Fruit fly (Drosophila melanogaster) whole organism, embryonic: Measurements from ENCODE around the gene CG6766.

Experiments
- Antp ChIP-seq: fragments of 200-800 bp; sonication (Bioruptor generic); optimal IDR thresholded peaks from 3 replicates; lab custom pipeline; 2016; ENCODE audit warnings: missing biosample characterization, missing genetic modification characterization
- CG10979 ChIP-seq: fragments of 200-800 bp; sonication (Bioruptor generic); optimal IDR thresholded peaks from 2 replicates; lab custom pipeline; 2018; ENCODE audit warnings: missing biosample characterization, mild to moderate bottlenecking, missing genetic modification characterization, moderate library complexity
- CG12942 ChIP-seq: fragments of 200-800 bp; sonication (Bioruptor generic); optimal IDR thresholded peaks from 3 replicates; lab custom pipeline; 2016; ENCODE audit warnings: missing biosample characterization, missing genetic modification characterization
- CG13123 ChIP-seq: fragments of 200-800 bp; sonication (Bioruptor generic); optimal IDR thresholded peaks from 2 replicates; lab custom pipeline; 2016; ENCODE audit warnings: missing biosample characterization, missing genetic modification characterization
- CG14710 ChIP-seq: fragments of 200-800 bp; sonication (Bioruptor generic); optimal IDR thresholded peaks from 3 replicates; lab custom pipeline; 2019; ENCODE audit warnings: missing biosample characterization, mild to moderate bottlenecking, missing genetic modification characterization, moderate library complexity
- CG15479 ChIP-seq: fragments of 200-800 bp; sonication (Bioruptor generic); optimal IDR thresholded peaks from 3 replicates; lab custom pipeline; 2019; ENCODE audit warnings: missing biosample characterization, mild to moderate bottlenecking, missing genetic modification characterization, moderate library complexity
- CG17612 ChIP-seq: fragments of 200-800 bp; sonication (Bioruptor generic); IDR thresholded peaks from 2 replicates; pipeline ENCODE4 v1.3.6; 2022; ENCODE audit warnings: missing biosample characterization, missing genetic modification characterization
- CG18262 ChIP-seq: fragments of 200-800 bp; optimal IDR thresholded peaks from 3 replicates; lab custom pipeline; 2019; ENCODE audit warnings: missing biosample characterization, mild to moderate bottlenecking, missing genetic modification characterization, moderate library complexity
- CG2199 ChIP-seq: fragments of 200-800 bp; sonication (Bioruptor generic); IDR thresholded peaks from 3 replicates; pipeline ENCODE4 v1.3.6; 2022; ENCODE audit warnings: missing biosample characterization, missing genetic modification characterization
- CG2712 ChIP-seq: fragments of 200-800 bp; optimal IDR thresholded peaks from 3 replicates; lab custom pipeline; 2019; ENCODE audit warnings: missing biosample characterization, mild to moderate bottlenecking, missing genetic modification characterization, moderate library complexity
- CG33557 ChIP-seq: fragments of 200-800 bp; sonication (Bioruptor generic); optimal IDR thresholded peaks from 2 replicates; lab custom pipeline; 2019; ENCODE audit warnings: missing biosample characterization, mild to moderate bottlenecking, missing genetic modification characterization, moderate library complexity
- CG7556 ChIP-seq: fragments of 200-800 bp; sonication (Bioruptor generic); optimal IDR thresholded peaks from 2 replicates; lab custom pipeline; 2017; ENCODE audit warnings: missing biosample characterization, mild to moderate bottlenecking, missing genetic modification characterization
- CG7963 ChIP-seq: fragments of 200-800 bp; sonication (Bioruptor generic); IDR thresholded peaks from 3 replicates; pipeline ENCODE4 v1.3.6; 2022; ENCODE audit warnings: missing biosample characterization, missing genetic modification characterization; ENCODE audit not compliant: partially characterized antibody
- CG9727 ChIP-seq: fragments of 200-800 bp; sonication (Bioruptor generic); optimal IDR thresholded peaks from 3 replicates; lab custom pipeline; 2017; ENCODE audit warnings: missing biosample characterization, mild to moderate bottlenecking, missing genetic modification characterization
- CTCF ChIP-seq: fragments of 200-800 bp; sonication (Bioruptor generic); optimal IDR thresholded peaks from 2 replicates; lab custom pipeline; 2017; ENCODE audit warnings: missing biosample characterization, mild to moderate bottlenecking, missing genetic modification characterization, moderate library complexity
- D ChIP-seq, 2 experiments: fragments of 200-800 bp in 1 of 2; fragments of >200 bp in 1 of 2; sonication (Bioruptor generic) in 1 of 2; optimal IDR thresholded peaks; 2 replicates in 1 of 2; 3 replicates in 1 of 2; lab custom pipeline; 2017; ENCODE audit warnings: mild to moderate bottlenecking in 1 of 2, missing biosample characterization in 1 of 2, missing genetic modification characterization in 1 of 2, missing genetic modification reagents in 1 of 2
- Eip74EF ChIP-seq, 2 experiments: fragments of 200-800 bp in 1 of 2; fragments of >200 bp in 1 of 2; sonication (Bioruptor generic) in 1 of 2; optimal IDR thresholded peaks; 2 replicates each; lab custom pipeline; 2017 to 2019; ENCODE audit warnings: missing biosample characterization in 2 of 2, missing genetic modification characterization in 2 of 2, mild to moderate bottlenecking in 1 of 2, moderate library complexity in 1 of 2
- Ets65A ChIP-seq: fragments of 200-800 bp; sonication (Bioruptor generic); peaks from one replicate; lab custom pipeline; 2016; ENCODE audit warnings: missing biosample characterization, missing genetic modification characterization
- Fer1 ChIP-seq: fragments of 200-800 bp; sonication (Bioruptor generic); optimal IDR thresholded peaks from 2 replicates; lab custom pipeline; 2017; ENCODE audit warnings: missing biosample characterization, mild to moderate bottlenecking, missing genetic modification characterization
- Hand ChIP-seq: fragments of 200-800 bp; sonication (Bioruptor generic); optimal IDR thresholded peaks from 2 replicates; lab custom pipeline; 2017; ENCODE audit warnings: mild to moderate bottlenecking, missing biosample characterization, missing genetic modification reagents, missing genetic modification characterization
- Hr39 ChIP-seq: fragments of >200 bp; optimal IDR thresholded peaks from 2 replicates; lab custom pipeline; 2017
- Kr ChIP-seq: fragments of 200-800 bp; sonication (Bioruptor generic); optimal IDR thresholded peaks from 2 replicates; lab custom pipeline; 2017; ENCODE audit warnings: missing biosample characterization, mild to moderate bottlenecking, missing genetic modification characterization
- Med ChIP-seq: fragments of 200-800 bp; sonication (Bioruptor generic); peaks from one replicate; lab custom pipeline; 2016; ENCODE audit warnings: missing biosample characterization, missing genetic modification characterization, mild to moderate bottlenecking, inconsistent platforms, moderate library complexity
- Mrtf ChIP-seq: fragments of 200-800 bp; sonication (Bioruptor generic); IDR thresholded peaks from 3 replicates; pipeline ENCODE4 v1.3.6; 2022; ENCODE audit warnings: missing biosample characterization, missing genetic modification characterization
- Ptx1 ChIP-seq: fragments of 200-800 bp; sonication (Bioruptor generic); IDR thresholded peaks from 2 replicates; pipeline ENCODE4 v1.3.6; 2022; ENCODE audit warnings: missing biosample characterization, missing genetic modification characterization
- Sox102F ChIP-seq: fragments of 200-800 bp; sonication (Bioruptor generic); optimal IDR thresholded peaks from 2 replicates; lab custom pipeline; 2018; ENCODE audit warnings: missing biosample characterization, mild to moderate bottlenecking, missing genetic modification characterization, moderate library complexity
- Xrp1 ChIP-seq: fragments of 200-800 bp; sonication (Bioruptor generic); IDR thresholded peaks from 2 replicates; pipeline ENCODE4 v1.3.6; 2022; ENCODE audit warnings: missing biosample characterization, missing genetic modification characterization
- abd-A ChIP-seq: fragments of 200-800 bp; sonication (Bioruptor generic); optimal IDR thresholded peaks from 3 replicates; lab custom pipeline; 2019; ENCODE audit warnings: missing biosample characterization, mild to moderate bottlenecking, missing genetic modification characterization, moderate library complexity
- ac ChIP-seq: fragments of 200-800 bp; sonication (Bioruptor generic); optimal IDR thresholded peaks from 3 replicates; lab custom pipeline; 2017; ENCODE audit warnings: missing biosample characterization, mild to moderate bottlenecking, missing genetic modification characterization
- bab2 ChIP-seq: fragments of 200-800 bp; sonication (Bioruptor generic); optimal IDR thresholded peaks from 2 replicates; lab custom pipeline; 2016; ENCODE audit warnings: missing biosample characterization, missing genetic modification characterization
- bbx ChIP-seq: fragments of 200-800 bp; sonication (Bioruptor generic); IDR thresholded peaks from 2 replicates; pipeline ENCODE4 v1.3.6; 2022; ENCODE audit warnings: missing biosample characterization, missing genetic modification characterization; ENCODE audit not compliant: partially characterized antibody
- chinmo ChIP-seq: fragments of 200-800 bp; sonication (Bioruptor generic); IDR thresholded peaks from 4 replicates; pipeline ENCODE4 v1.3.6; 2022; ENCODE audit warnings: missing biosample characterization, missing genetic modification characterization; ENCODE audit not compliant: partially characterized antibody
- chm ChIP-seq: fragments of 200-800 bp; sonication (Bioruptor generic); IDR thresholded peaks from 2 replicates; pipeline ENCODE4 v1.3.6; 2022; ENCODE audit warnings: missing biosample characterization, missing genetic modification characterization
- ci ChIP-seq: fragments of 200-800 bp; sonication (Bioruptor generic); IDR thresholded peaks from 3 replicates; pipeline ENCODE4 v1.3.6; 2022; ENCODE audit warnings: missing biosample characterization, missing genetic modification characterization
- crol ChIP-seq: fragments of 200-800 bp; sonication (Bioruptor generic); IDR thresholded peaks from 2 replicates; pipeline ENCODE4 v1.3.6; 2022; ENCODE audit warnings: missing biosample characterization, missing genetic modification characterization
- dpn ChIP-seq, 2 experiments: fragments of 200-800 bp; sonication (Bioruptor generic); optimal IDR thresholded peaks; 3 replicates each; lab custom pipeline; 2016; ENCODE audit warnings: missing biosample characterization in 2 of 2, missing genetic modification characterization in 2 of 2
- gsb-n ChIP-seq: fragments of 200-800 bp; sonication (Bioruptor generic); optimal IDR thresholded peaks from 3 replicates; lab custom pipeline; 2018; ENCODE audit warnings: missing biosample characterization, mild to moderate bottlenecking, missing genetic modification characterization
- lab ChIP-seq: fragments of 200-800 bp; sonication (Bioruptor generic); optimal IDR thresholded peaks from 3 replicates; lab custom pipeline; 2017; ENCODE audit warnings: missing biosample characterization, missing genetic modification characterization, mild to moderate bottlenecking, moderate library complexity, missing genetic modification reagents
- lbe ChIP-seq: fragments of 200-800 bp; sonication (Bioruptor generic); optimal IDR thresholded peaks from 2 replicates; lab custom pipeline; 2016; ENCODE audit warnings: missing biosample characterization, mild to moderate bottlenecking, missing genetic modification characterization
- lmd ChIP-seq: fragments of 200-800 bp; sonication (Bioruptor generic); IDR thresholded peaks from 2 replicates; pipeline ENCODE4 v1.3.6; 2022; ENCODE audit warnings: missing biosample characterization, missing genetic modification characterization
- nom ChIP-seq: fragments of 200-800 bp; sonication (Bioruptor generic); optimal IDR thresholded peaks from 2 replicates; lab custom pipeline; 2017; ENCODE audit warnings: missing biosample characterization, missing genetic modification characterization, mild to moderate bottlenecking, moderate library complexity, missing genetic modification reagents
- phol ChIP-seq: fragments of 200-800 bp; sonication (Bioruptor generic); optimal IDR thresholded peaks from 3 replicates; lab custom pipeline; 2018; ENCODE audit warnings: missing biosample characterization, mild to moderate bottlenecking, missing genetic modification characterization, moderate library complexity
- prd ChIP-seq, 3 experiments: fragments of >200 bp in 2 of 3; fragments of 200-800 bp in 1 of 3; sonication (Bioruptor generic) in 1 of 3; optimal IDR thresholded peaks in 2 of 3; IDR thresholded peaks in 1 of 3; 2 replicates in 2 of 3; 3 replicates in 1 of 3; pipeline versions ENCODE4 v1.3.6 to Lab custom; 2017 to 2022; ENCODE audit warnings: missing biosample characterization in 1 of 3, missing genetic modification characterization in 1 of 3
- rib ChIP-seq: fragments of 200-800 bp; sonication (Bioruptor generic); IDR thresholded peaks from 2 replicates; pipeline ENCODE4 v1.3.6; 2022; ENCODE audit warnings: missing biosample characterization, missing genetic modification characterization
- sens ChIP-seq: fragments of 200-800 bp; sonication (Bioruptor generic); peaks from one replicate; lab custom pipeline; 2016; ENCODE audit warnings: missing biosample characterization, missing genetic modification characterization
- sisA ChIP-seq: fragments of 200-800 bp; sonication (Bioruptor generic); IDR thresholded peaks from 2 replicates; pipeline ENCODE4 v1.3.6; 2022; ENCODE audit warnings: missing biosample characterization, missing genetic modification characterization
- wdn ChIP-seq: fragments of 200-800 bp; sonication (Bioruptor generic); IDR thresholded peaks from 2 replicates; pipeline ENCODE4 v1.3.6; 2022; ENCODE audit warnings: missing biosample characterization, missing genetic modification characterization

CG6766 gene

DNA sequence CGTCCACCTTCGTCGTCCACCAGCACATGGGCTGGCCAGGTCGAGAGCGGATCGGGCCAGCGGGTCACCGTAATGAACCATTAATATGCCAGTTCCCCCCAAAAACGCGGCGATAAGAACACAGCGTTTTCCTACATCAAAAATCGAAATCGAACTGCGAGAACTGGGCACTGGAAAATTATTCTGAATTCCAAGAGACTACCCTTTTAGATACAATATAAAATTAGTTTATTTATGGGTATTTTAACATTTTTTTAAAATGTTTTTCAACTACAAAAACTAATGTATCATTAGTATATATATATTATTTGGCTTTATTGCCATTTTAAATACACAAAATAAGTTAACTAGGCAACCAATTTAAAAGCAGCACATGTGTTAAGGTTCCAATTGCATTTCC is 38.2 kb upstream of the CG6766 start:
- TF ChIP-seq bbx (GFP tag; lab: Robert Waterston, UW) (no peak), lmd (peak; percentile 25; the same call in 1 of the 2 replicates), CG2712 (tag; lab: Kevin White, UChicago) (peak; percentile 4), CG18262 (tag; lab: Kevin White, UChicago) (peak; percentile 33), rib (GFP tag; lab: Robert Waterston, UW) (no peak), sens (peak; percentile 56), CG17612 (GFP tag; lab: Robert Waterston, UW) (no peak), Ets65A (GFP tag; lab: Kevin White, UChicago) (peak; percentile 93), lbe (GFP tag; lab: Kevin White, UChicago) (no peak), CG7963 (GFP tag; lab: Robert Waterston, UW) (no peak), Hand (no peak), Ptx1 (peak; percentile 45)
- TF ChIP-seq, all 482 proteins: peak for 6

DNA sequence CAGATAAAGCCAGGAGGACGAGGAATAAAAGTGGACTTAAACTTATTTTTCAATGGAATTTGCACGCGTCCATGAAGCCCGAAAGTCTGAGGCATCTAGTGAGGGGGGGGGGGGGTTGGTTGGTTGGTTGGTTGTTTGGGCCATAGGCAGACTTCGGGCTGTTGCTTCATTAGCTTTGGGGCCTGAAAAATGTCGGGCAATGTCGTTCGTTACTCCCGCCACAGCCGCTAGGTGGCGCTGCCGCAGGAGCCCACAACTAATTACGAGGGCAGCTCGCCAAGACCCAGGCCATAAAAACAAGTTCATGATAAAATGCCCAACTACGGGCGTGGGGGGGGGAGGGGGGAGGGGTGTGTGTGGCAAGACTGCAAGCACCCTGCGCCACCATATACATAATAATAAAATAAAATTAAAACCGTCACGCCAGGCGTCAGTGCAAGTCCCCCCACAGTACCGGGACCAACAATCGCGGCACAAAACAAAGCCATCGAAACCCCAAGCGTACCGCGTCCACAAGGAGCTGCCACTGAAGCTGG is 37.7 kb upstream of the CG6766 start:
- TF ChIP-seq CG7556 (GFP tag; lab: Kevin White, UChicago): no peak
- peak; percentile 26 for TF ChIP-seq Med (GFP tag; lab: Kevin White, UChicago)
- no peak for TF ChIP-seq Antp
- peak; percentile 82 for TF ChIP-seq CTCF
- 0 out of 3 replicates have a peak, but pooled peaks have one; percentile 22 for TF ChIP-seq CG2199 (GFP tag; lab: Robert Waterston, UW)
- no peak for TF ChIP-seq D (optimal IDR thresholded peaks at IDR 0.05; lab: Kevin White, UChicago)
- TF ChIP-seq D (GFP tag; optimal IDR thresholded peaks at IDR 0.05; lab: Kevin White, UChicago): no peak
- 0 out of 4 replicates have a peak, but pooled peaks have one; percentile 9 for TF ChIP-seq chinmo (GFP tag; lab: Robert Waterston, UW)
- TF ChIP-seq prd (optimal IDR thresholded peaks at IDR 0.05; lab: Kevin White, UChicago): no peak
- peak; percentile 30; the same call in 1 of the 3 replicates for TF ChIP-seq prd (GFP tag; IDR thresholded peaks at IDR 0.05; lab: Robert Waterston, UW)
- TF ChIP-seq Hr39 (lab: Kevin White, UChicago): peak; percentile 60
- 0 out of 3 replicates have a peak, but pooled peaks have one; percentile 33 for TF ChIP-seq Mrtf (GFP tag; lab: Robert Waterston, UW)
- TF ChIP-seq crol (GFP tag; lab: Robert Waterston, UW): peak; percentile 58

DNA sequence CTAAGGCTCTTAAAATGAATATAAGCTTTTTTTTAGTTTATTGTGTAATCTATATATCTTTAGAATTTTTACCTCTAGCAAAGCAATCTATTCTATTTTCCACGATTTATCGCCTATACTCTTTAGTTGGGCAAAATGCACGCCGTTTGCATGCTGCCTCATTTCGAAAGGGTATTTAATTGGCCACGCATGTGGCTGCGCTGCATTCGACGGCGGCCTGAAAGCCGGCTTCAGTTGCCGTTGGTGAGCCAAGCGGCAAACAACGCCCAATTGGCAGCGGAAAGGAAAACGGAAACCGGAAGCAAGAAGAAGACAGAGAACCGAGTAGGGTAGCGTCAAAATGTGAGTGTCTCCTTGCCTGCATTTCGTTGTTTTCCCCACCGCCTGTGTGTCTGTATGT is 35.4 kb upstream of the CG6766 start, which contains the start of gene CG14947:
Gene CG14947, plus strand, starts transcription at position 251 of the 400 bp plus-strand sequence.
- TF ChIP-seq CG33557 (GFP tag; lab: Kevin White, UChicago) (peak; percentile 10), phol (tag; lab: Kevin White, UChicago) (peak; percentile 9), CG14710 (tag; lab: Kevin White, UChicago) (no peak), nom (GFP tag; lab: Kevin White, UChicago) (peak; percentile 38), CG12942 (GFP tag; lab: Kevin White, UChicago) (no peak), sens (peak; percentile 75), dpn (GFP tag; optimal IDR thresholded peaks at IDR 0.05; lab: Kevin White, UChicago) (no peak), CG13123 (no peak), Xrp1 (GFP tag; lab: Robert Waterston, UW) (0 out of 2 replicates have a peak, but pooled peaks have one; percentile 31), CG9727 (GFP tag; lab: Kevin White, UChicago) (peak; percentile 29), Fer1 (GFP tag; lab: Kevin White, UChicago) (no peak), ci (GFP tag; lab: Robert Waterston, UW) (peak; percentile 72), sisA (GFP tag; lab: Robert Waterston, UW) (no peak), gsb-n (tag; lab: Kevin White, UChicago) (peak; percentile 27), CG15479 (GFP tag; lab: Kevin White, UChicago) (peak; percentile 39), chm (GFP tag; lab: Robert Waterston, UW) (0 out of 2 replicates have a peak, but pooled peaks have one; percentile 40), wdn (GFP tag; lab: Robert Waterston, UW) (no peak), Sox102F (GFP tag; lab: Kevin White, UChicago) (peak; percentile 20), bab2 (no peak), ac (peak; percentile 32), Eip74EF (GFP tag; optimal IDR thresholded peaks at IDR 0.05; lab: Kevin White, UChicago) (no peak), CG10979 (tag; lab: Kevin White, UChicago) (peak; percentile 23), lab (GFP tag; lab: Kevin White, UChicago) (peak; percentile 11), abd-A (tag; lab: Kevin White, UChicago) (no peak), Kr (peak; percentile 25)
